Fruit fly (Drosophila melanogaster) whole organism, embryonic: ENCODE data around the gene CG15930.

ENCODE experiments used
- CG10543 ChIP-seq: fragments of 200-800 bp; sonication (Bioruptor generic); optimal IDR thresholded peaks from 3 replicates; lab custom pipeline; 2017; ENCODE audit warnings: missing biosample characterization, mild to moderate bottlenecking, missing genetic modification characterization, moderate library complexity
- CG10979 ChIP-seq: fragments of 200-800 bp; sonication (Bioruptor generic); optimal IDR thresholded peaks from 2 replicates; lab custom pipeline; 2018; ENCODE audit warnings: missing biosample characterization, mild to moderate bottlenecking, missing genetic modification characterization, moderate library complexity
- CG12744 ChIP-seq: fragments of 200-800 bp; sonication (Bioruptor generic); optimal IDR thresholded peaks from 2 replicates; lab custom pipeline; 2016; ENCODE audit warnings: missing biosample characterization, missing genetic modification characterization
- CG12769 ChIP-seq: fragments of 200-800 bp; sonication (Bioruptor generic); optimal IDR thresholded peaks from 2 replicates; lab custom pipeline; 2019; ENCODE audit warnings: missing biosample characterization, mild to moderate bottlenecking, missing genetic modification characterization, moderate library complexity
- CG13775 ChIP-seq: fragments of 200-800 bp; sonication (Bioruptor generic); optimal IDR thresholded peaks from 3 replicates; lab custom pipeline; 2017; ENCODE audit warnings: missing biosample characterization, mild to moderate bottlenecking, missing genetic modification characterization
- CG14710 ChIP-seq: fragments of 200-800 bp; sonication (Bioruptor generic); optimal IDR thresholded peaks from 3 replicates; lab custom pipeline; 2019; ENCODE audit warnings: missing biosample characterization, mild to moderate bottlenecking, missing genetic modification characterization, moderate library complexity
- CG15269 ChIP-seq: fragments of 200-800 bp; sonication (Bioruptor generic); optimal IDR thresholded peaks from 2 replicates; lab custom pipeline; 2018; ENCODE audit warnings: missing biosample characterization, mild to moderate bottlenecking, missing genetic modification characterization, moderate library complexity
- CG15696 ChIP-seq: fragments of 200-800 bp; sonication (Bioruptor generic); optimal IDR thresholded peaks from 2 replicates; lab custom pipeline; 2019; ENCODE audit warnings: missing biosample characterization, mild to moderate bottlenecking, missing genetic modification characterization, moderate library complexity
- CG17186 ChIP-seq: fragments of 200-800 bp; sonication (Bioruptor generic); optimal IDR thresholded peaks from 3 replicates; lab custom pipeline; 2017; ENCODE audit warnings: missing biosample characterization, missing genetic modification reagents, missing genetic modification characterization
- CG17912 ChIP-seq: fragments of 200-800 bp; sonication (Bioruptor generic); optimal IDR thresholded peaks from 2 replicates; lab custom pipeline; 2018; ENCODE audit warnings: missing biosample characterization, mild to moderate bottlenecking, missing genetic modification characterization
- CG18619 ChIP-seq: fragments of 200-800 bp; sonication (Bioruptor generic); optimal IDR thresholded peaks from 3 replicates; lab custom pipeline; 2017; ENCODE audit warnings: missing biosample characterization, mild to moderate bottlenecking, missing genetic modification characterization
- CG2120 ChIP-seq: fragments of 200-800 bp; sonication (Bioruptor generic); optimal IDR thresholded peaks from 3 replicates; lab custom pipeline; 2016; ENCODE audit warnings: missing biosample characterization, missing genetic modification characterization
- CG2678 ChIP-seq: fragments of 200-800 bp; sonication (Bioruptor generic); optimal IDR thresholded peaks from 3 replicates; lab custom pipeline; 2019; ENCODE audit warnings: missing biosample characterization, mild to moderate bottlenecking, missing genetic modification characterization, moderate library complexity
- CG30403 ChIP-seq: fragments of 200-800 bp; sonication (Bioruptor generic); optimal IDR thresholded peaks from 3 replicates; lab custom pipeline; 2016; ENCODE audit warnings: missing biosample characterization, missing genetic modification characterization
- CG32767 ChIP-seq: fragments of 200-800 bp; sonication (Bioruptor generic); IDR thresholded peaks from 2 replicates; pipeline ENCODE4 v1.3.6; 2022; ENCODE audit warnings: missing biosample characterization, missing genetic modification characterization
- CG33557 ChIP-seq: fragments of 200-800 bp; sonication (Bioruptor generic); optimal IDR thresholded peaks from 2 replicates; lab custom pipeline; 2019; ENCODE audit warnings: missing biosample characterization, mild to moderate bottlenecking, missing genetic modification characterization, moderate library complexity
- CG43689 ChIP-seq: fragments of 200-800 bp; sonication (Bioruptor generic); IDR thresholded peaks from 2 replicates; pipeline ENCODE4 v1.3.6; 2022; ENCODE audit warnings: missing biosample characterization, missing genetic modification characterization
- CG4424 ChIP-seq: fragments of 200-800 bp; sonication (Bioruptor generic); optimal IDR thresholded peaks from 3 replicates; lab custom pipeline; 2016; ENCODE audit warnings: missing biosample characterization, missing genetic modification characterization
- CG7372 ChIP-seq: fragments of 200-800 bp; sonication (Bioruptor generic); IDR thresholded peaks from 2 replicates; pipeline ENCODE4 v1.3.6; 2022; ENCODE audit warnings: missing biosample characterization, missing genetic modification characterization
- CG8290 ChIP-seq, 3 experiments: fragments of 200-800 bp; sonication (Bioruptor generic); optimal IDR thresholded peaks; 2 replicates each; lab custom pipeline; 2016 to 2019; ENCODE audit warnings: missing biosample characterization in 3 of 3, missing genetic modification characterization in 3 of 3, mild to moderate bottlenecking in 2 of 3, moderate library complexity in 1 of 3
- CG9727 ChIP-seq: fragments of 200-800 bp; sonication (Bioruptor generic); optimal IDR thresholded peaks from 3 replicates; lab custom pipeline; 2017; ENCODE audit warnings: missing biosample characterization, mild to moderate bottlenecking, missing genetic modification characterization
- CkIIα-i1 ChIP-seq: fragments of 200-800 bp; sonication (Bioruptor generic); IDR thresholded peaks from 2 replicates; pipeline ENCODE4 v1.3.6; 2022; ENCODE audit warnings: missing biosample characterization, missing genetic modification characterization
- CoRest ChIP-seq: fragments of 200-800 bp; sonication (Bioruptor generic); optimal IDR thresholded peaks from 3 replicates; lab custom pipeline; 2018; ENCODE audit warnings: missing biosample characterization, mild to moderate bottlenecking, missing genetic modification characterization, moderate library complexity
- Elba2 ChIP-seq: fragments of 200-800 bp; sonication (Bioruptor generic); optimal IDR thresholded peaks from 3 replicates; lab custom pipeline; 2016; ENCODE audit warnings: missing biosample characterization, missing genetic modification characterization
- HHEX ChIP-seq: fragments of 200-800 bp; sonication (Bioruptor generic); optimal IDR thresholded peaks from 3 replicates; lab custom pipeline; 2017; ENCODE audit warnings: missing biosample characterization, mild to moderate bottlenecking, missing genetic modification characterization, missing genetic modification reagents
- Hmr ChIP-seq: fragments of 200-800 bp; sonication (Bioruptor generic); optimal IDR thresholded peaks from 3 replicates; lab custom pipeline; 2017; ENCODE audit warnings: mild to moderate bottlenecking, missing biosample characterization, missing genetic modification reagents, missing genetic modification characterization
- Hr51 ChIP-seq, 2 experiments: fragments of 200-800 bp; sonication (Bioruptor generic); optimal IDR thresholded peaks; 2 replicates in 1 of 2; 3 replicates in 1 of 2; lab custom pipeline; 2016 to 2018; ENCODE audit warnings: missing biosample characterization in 2 of 2, missing genetic modification characterization in 2 of 2, mild to moderate bottlenecking in 1 of 2, moderate library complexity in 1 of 2
- Med ChIP-seq: fragments of 200-800 bp; sonication (Bioruptor generic); peaks from one replicate; lab custom pipeline; 2016; ENCODE audit warnings: missing biosample characterization, missing genetic modification characterization, mild to moderate bottlenecking, inconsistent platforms, moderate library complexity
- Nf-YC ChIP-seq: fragments of 200-800 bp; optimal IDR thresholded peaks from 3 replicates; lab custom pipeline; 2019; ENCODE audit warnings: missing biosample characterization, mild to moderate bottlenecking, missing genetic modification characterization, moderate library complexity
- Scr ChIP-seq: fragments of 200-800 bp; sonication (Bioruptor generic); IDR thresholded peaks from 2 replicates; pipeline ENCODE4 v1.3.6; 2022; ENCODE audit warnings: missing biosample characterization, missing genetic modification characterization; ENCODE audit not compliant: partially characterized antibody
- Trl ChIP-seq, 3 experiments: fragments of >200 bp in 2 of 3; fragments of 200-800 bp in 1 of 3; sonication (Bioruptor generic) in 1 of 3; optimal IDR thresholded peaks; 2 replicates in 1 of 3; 3 replicates in 2 of 3; lab custom pipeline; 2016 to 2017; ENCODE audit warnings: missing biosample characterization in 1 of 3, missing genetic modification characterization in 1 of 3
- bcd ChIP-seq: fragments of 200-800 bp; sonication (Bioruptor generic); optimal IDR thresholded peaks from 2 replicates; lab custom pipeline; 2017; ENCODE audit warnings: missing biosample characterization, mild to moderate bottlenecking, missing genetic modification characterization
- bsh ChIP-seq, 2 experiments: fragments of 200-800 bp; sonication (Bioruptor generic); optimal IDR thresholded peaks; 2 replicates each; lab custom pipeline; 2017 to 2018; ENCODE audit warnings: mild to moderate bottlenecking in 2 of 2, missing biosample characterization in 2 of 2, missing genetic modification characterization in 2 of 2, moderate library complexity in 1 of 2
- chinmo ChIP-seq: fragments of 200-800 bp; sonication (Bioruptor generic); IDR thresholded peaks from 4 replicates; pipeline ENCODE4 v1.3.6; 2022; ENCODE audit warnings: missing biosample characterization, missing genetic modification characterization; ENCODE audit not compliant: partially characterized antibody
- danr ChIP-seq: fragments of 200-800 bp; sonication (Bioruptor generic); IDR thresholded peaks from 2 replicates; pipeline ENCODE4 v1.3.6; 2022; ENCODE audit warnings: missing biosample characterization, missing genetic modification characterization
- ewg ChIP-seq: fragments of 200-800 bp; sonication (Bioruptor generic); optimal IDR thresholded peaks from 3 replicates; lab custom pipeline; 2017; ENCODE audit warnings: mild to moderate bottlenecking, missing biosample characterization, missing genetic modification reagents, missing genetic modification characterization
- fd102C ChIP-seq: fragments of 200-800 bp; sonication (Bioruptor generic); optimal IDR thresholded peaks from 2 replicates; lab custom pipeline; 2018; ENCODE audit warnings: missing biosample characterization, mild to moderate bottlenecking, missing genetic modification characterization, moderate library complexity
- gem ChIP-seq: fragments of 200-800 bp; sonication (Bioruptor generic); optimal IDR thresholded peaks from 2 replicates; lab custom pipeline; 2019; ENCODE audit warnings: missing biosample characterization, mild to moderate bottlenecking, missing genetic modification characterization, moderate library complexity
- gfzf ChIP-seq: fragments of 200-800 bp; sonication (Bioruptor generic); optimal IDR thresholded peaks from 2 replicates; lab custom pipeline; 2016; ENCODE audit warnings: missing biosample characterization, mild to moderate bottlenecking, missing genetic modification characterization, moderate library complexity
- hb ChIP-seq: fragments of 200-800 bp; sonication (Bioruptor generic); IDR thresholded peaks from 3 replicates; pipeline ENCODE4 v1.3.6; 2022; ENCODE audit warnings: missing biosample characterization, missing genetic modification characterization; ENCODE audit not compliant: partially characterized antibody
- hbn ChIP-seq: fragments of 200-800 bp; sonication (Bioruptor generic); IDR thresholded peaks from 2 replicates; pipeline ENCODE4 v1.3.6; 2022; ENCODE audit warnings: missing biosample characterization, missing genetic modification characterization; ENCODE audit not compliant: partially characterized antibody
- lilli ChIP-seq: fragments of 200-800 bp; sonication (Bioruptor generic); optimal IDR thresholded peaks from 3 replicates; lab custom pipeline; 2016; ENCODE audit warnings: missing biosample characterization, missing genetic modification characterization
- maf-S ChIP-seq: fragments of 200-800 bp; sonication (Bioruptor generic); optimal IDR thresholded peaks from 2 replicates; lab custom pipeline; 2016; ENCODE audit warnings: missing biosample characterization, missing genetic modification characterization
- phol ChIP-seq: fragments of 200-800 bp; sonication (Bioruptor generic); optimal IDR thresholded peaks from 3 replicates; lab custom pipeline; 2018; ENCODE audit warnings: missing biosample characterization, mild to moderate bottlenecking, missing genetic modification characterization, moderate library complexity
- sens ChIP-seq: fragments of 200-800 bp; sonication (Bioruptor generic); peaks from one replicate; lab custom pipeline; 2016; ENCODE audit warnings: missing biosample characterization, missing genetic modification characterization
- wek ChIP-seq: fragments of 200-800 bp; sonication (Bioruptor generic); optimal IDR thresholded peaks from 3 replicates; lab custom pipeline; 2018; ENCODE audit warnings: missing biosample characterization, mild to moderate bottlenecking, missing genetic modification characterization, moderate library complexity
- zen ChIP-seq: fragments of 200-800 bp; sonication (Bioruptor generic); optimal IDR thresholded peaks from 3 replicates; lab custom pipeline; 2018; ENCODE audit warnings: missing biosample characterization, mild to moderate bottlenecking, missing genetic modification characterization, moderate library complexity
- zf30C ChIP-seq: fragments of 200-800 bp; sonication (Bioruptor generic); optimal IDR thresholded peaks from 3 replicates; lab custom pipeline; 2018; ENCODE audit warnings: missing biosample characterization, mild to moderate bottlenecking, missing genetic modification characterization

CG15930 gene

DNA sequence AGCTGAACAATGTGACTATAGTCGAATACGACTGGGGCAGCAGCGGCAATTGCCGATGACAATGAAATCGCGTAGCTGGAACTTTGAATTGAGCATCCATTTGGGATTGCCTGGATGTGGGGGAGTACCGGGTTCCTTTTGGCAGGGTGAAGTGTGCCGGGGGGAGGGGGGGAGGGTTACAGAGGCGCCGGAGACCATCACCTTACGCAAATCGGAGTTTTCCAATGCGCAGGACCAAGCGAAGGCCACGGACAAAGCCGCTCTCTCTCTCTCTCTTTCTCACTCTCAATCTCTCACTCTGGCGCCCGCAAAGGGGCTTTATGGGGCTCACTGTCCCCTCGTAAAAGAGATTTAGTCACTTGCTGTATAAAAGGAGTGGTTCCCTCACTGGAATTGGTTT lies 46.0 kb upstream of the CG15930 start (continued):
- no peak for TF ChIP-seq Elba2 (GFP tag; lab: Kevin White, UChicago)
- no peak for TF ChIP-seq CG12744 (GFP tag; lab: Kevin White, UChicago)
- TF ChIP-seq Scr (GFP tag; lab: Robert Waterston, UW), result no peak
- no peak for TF ChIP-seq CG32767 (GFP tag; lab: Robert Waterston, UW)
- no peak for TF ChIP-seq gfzf (GFP tag; lab: Kevin White, UChicago)
- peak; percentile 60 for TF ChIP-seq ewg
- TF ChIP-seq bsh (GFP tag; optimal IDR thresholded peaks at IDR 0.05; lab: Kevin White, UChicago), result no peak
- no peak for TF ChIP-seq CkIIα-i1
- no peak for TF ChIP-seq CG10543 (GFP tag; lab: Kevin White, UChicago)
- TF ChIP-seq wek (GFP tag; lab: Kevin White, UChicago), result no peak
- TF ChIP-seq CG33557 (GFP tag; lab: Kevin White, UChicago), result no peak
- no peak for TF ChIP-seq CG14710 (tag; lab: Kevin White, UChicago)
- no peak for TF ChIP-seq danr (GFP tag; lab: Robert Waterston, UW)
- TF ChIP-seq bcd, result no peak
- TF ChIP-seq Nf-YC (tag; lab: Kevin White, UChicago), result no peak
- TF ChIP-seq Hmr, result peak; percentile 57
- no peak for TF ChIP-seq CG17912 (GFP tag; lab: Kevin White, UChicago)
- peak; percentile 2 for TF ChIP-seq HHEX (GFP tag; lab: Kevin White, UChicago)
- TF ChIP-seq CG17186 (GFP tag; lab: Kevin White, UChicago), result no peak
- TF ChIP-seq CG18619 (GFP tag; lab: Kevin White, UChicago), result peak; percentile 4
- TF ChIP-seq, all 482 proteins: peak for 10

DNA sequence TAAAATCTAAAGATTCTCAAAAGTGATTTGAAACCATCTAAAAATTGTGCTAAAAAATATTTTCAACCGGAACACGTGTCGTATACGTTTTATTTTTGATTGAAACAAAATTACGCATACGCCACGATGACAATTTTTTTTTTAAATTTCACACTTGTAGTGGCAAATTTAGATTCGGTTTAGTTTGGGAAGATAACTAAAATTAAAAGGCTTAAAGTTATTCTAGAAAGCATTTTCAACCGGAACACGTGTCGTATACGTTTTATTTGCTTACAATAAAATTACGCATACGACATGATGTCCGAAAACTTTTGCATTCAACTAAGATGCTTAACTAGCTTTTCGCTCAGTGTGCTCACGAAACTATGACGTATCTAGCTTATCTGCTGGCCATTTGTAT lies 41.7 kb upstream of the CG15930 start:
- TF ChIP-seq CoRest (tag; lab: Kevin White, UChicago), result peak; percentile 41
- TF ChIP-seq CG15696 (tag; lab: Kevin White, UChicago), result peak; percentile 3
- TF ChIP-seq CG43689 (GFP tag; lab: Robert Waterston, UW), result no peak
- TF ChIP-seq CG4424 (GFP tag; lab: Kevin White, UChicago), result peak; percentile 14
- TF ChIP-seq CG12744 (GFP tag; lab: Kevin White, UChicago), result peak; percentile 10
- TF ChIP-seq zf30C (GFP tag; lab: Kevin White, UChicago), result no peak
- TF ChIP-seq Hr51 (GFP tag; optimal IDR thresholded peaks at IDR 0.05; lab: Kevin White, UChicago), result peak in 1 of 2 experiments; percentile 24
- TF ChIP-seq Trl (optimal IDR thresholded peaks at IDR 0.05; lab: Kevin White, UChicago), result no peak
- TF ChIP-seq Trl (GFP tag; optimal IDR thresholded peaks at IDR 0.05; lab: Kevin White, UChicago), result no peak
- TF ChIP-seq CG2120 (GFP tag; lab: Kevin White, UChicago), result peak; percentile 2
- peak; percentile 59 for TF ChIP-seq CG9727
- TF ChIP-seq gem (tag; lab: Kevin White, UChicago), result peak; percentile 40
- no peak for TF ChIP-seq hb (GFP tag; lab: Robert Waterston, UW)
- peak; percentile 7 for TF ChIP-seq CG15269 (tag; lab: Kevin White, UChicago)
- no peak for TF ChIP-seq maf-S
- peak; percentile 21 for TF ChIP-seq zen
- no peak for TF ChIP-seq CG8290 (GFP tag; optimal IDR thresholded peaks at IDR 0.05; lab: Kevin White, UChicago)
- TF ChIP-seq CG8290 (tag; optimal IDR thresholded peaks at IDR 0.05; lab: Kevin White, UChicago), result no peak
- TF ChIP-seq CG2678 (tag; lab: Kevin White, UChicago), result peak; percentile 24
- peak; percentile 10 for TF ChIP-seq lilli (GFP tag; lab: Kevin White, UChicago)
- TF ChIP-seq CG13775 (GFP tag; lab: Kevin White, UChicago), result peak; percentile 32
- peak; percentile 29 for TF ChIP-seq phol
- TF ChIP-seq CG30403 (GFP tag; lab: Kevin White, UChicago), result peak; percentile 35
- no peak for TF ChIP-seq chinmo
- no peak for TF ChIP-seq CG12769 (tag; lab: Kevin White, UChicago)
- peak; percentile 44 for TF ChIP-seq fd102C (GFP tag; lab: Kevin White, UChicago)
- TF ChIP-seq Med (GFP tag; lab: Kevin White, UChicago), result peak; percentile 19
- TF ChIP-seq CG14710 (tag; lab: Kevin White, UChicago), result peak; percentile 4
- TF ChIP-seq CG10979, result peak; percentile 69
- TF ChIP-seq CG7372, result peak; percentile 82
- TF ChIP-seq sens, result peak; percentile 41
- TF ChIP-seq hbn (GFP tag; lab: Robert Waterston, UW), result no peak
